Fruit fly (Drosophila melanogaster) whole organism, embryonic: ENCODE data around the gene wtrw.

Experiments used
- Atf3 ChIP-seq: fragments of 200-800 bp; sonication (Bioruptor generic); optimal IDR thresholded peaks from 3 replicates; lab custom pipeline; 2016; ENCODE audit warnings: missing biosample characterization, missing genetic modification characterization
- CG13287 ChIP-seq: fragments of 200-800 bp; sonication (Bioruptor generic); IDR thresholded peaks from 2 replicates; pipeline ENCODE4 v1.3.6; 2022; ENCODE audit warnings: missing biosample characterization, missing genetic modification characterization; ENCODE audit not compliant: partially characterized antibody
- CG17802 ChIP-seq: fragments of 200-800 bp; sonication (Bioruptor generic); optimal IDR thresholded peaks from 2 replicates; lab custom pipeline; 2018; ENCODE audit warnings: missing biosample characterization, mild to moderate bottlenecking, missing genetic modification characterization, moderate library complexity
- Ets65A ChIP-seq: fragments of 200-800 bp; sonication (Bioruptor generic); peaks from one replicate; lab custom pipeline; 2016; ENCODE audit warnings: missing biosample characterization, missing genetic modification characterization
- usp ChIP-seq: fragments of >200 bp; optimal IDR thresholded peaks from 2 replicates; lab custom pipeline; 2017; ENCODE audit warnings: missing biosample characterization, missing genetic modification characterization

Gene wtrw

DNA sequence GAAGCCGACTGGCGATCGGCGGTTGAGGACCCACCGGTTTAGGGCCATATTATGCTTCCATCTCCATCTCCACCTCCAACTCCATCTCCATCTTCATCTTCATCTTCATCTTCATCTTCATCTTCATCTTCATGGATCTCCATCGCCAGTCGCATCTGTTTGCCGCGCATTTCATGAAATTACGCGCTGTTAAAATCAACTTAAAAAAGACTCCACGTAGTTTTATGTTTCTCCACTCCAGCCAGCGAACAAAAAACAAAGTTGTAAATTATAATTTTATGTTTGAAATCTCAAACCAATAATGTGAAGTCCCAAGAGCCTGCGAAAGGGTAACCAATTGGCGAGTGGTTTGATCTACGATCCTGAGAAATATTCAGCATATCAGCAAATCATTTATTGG, 59.0 kb downstream of the wtrw start:
- TF ChIP-seq usp (GFP tag; lab: Kevin White, UChicago): no peak
- TF ChIP-seq CG13287 (GFP tag; lab: Robert Waterston, UW): no peak
- no peak for TF ChIP-seq CG17802 (tag; lab: Kevin White, UChicago)
- TF ChIP-seq Atf3 (GFP tag; lab: Kevin White, UChicago): no peak
- TF ChIP-seq Ets65A (GFP tag; lab: Kevin White, UChicago): peak; percentile 65
